Fruit fly (Drosophila melanogaster) whole organism, wandering third instar larva: ENCODE results near the gene mRpL32.

Source experiments
- Abd-B ChIP-seq: fragments of >200 bp; optimal IDR thresholded peaks from 2 replicates; lab custom pipeline; 2017; ENCODE audit warnings: missing biosample characterization, missing genetic modification characterization
- CG32264 ChIP-seq: fragments of 200-800 bp; sonication (Bioruptor generic); optimal IDR thresholded peaks from 2 replicates; lab custom pipeline; 2016; ENCODE audit warnings: missing biosample characterization, missing genetic modification characterization
- Dfd ChIP-seq: fragments of >200 bp; optimal IDR thresholded peaks from 2 replicates; lab custom pipeline; 2017; ENCODE audit warnings: missing biosample characterization, missing genetic modification characterization
- Dif ChIP-seq: fragments of 200-275, 200-300 bp; sonication (Bioruptor generic); optimal IDR thresholded peaks from 2 replicates; lab custom pipeline; 2018; ENCODE audit warnings: missing biosample characterization, missing genetic modification characterization; ENCODE audit not compliant: partially characterized antibody
- GATAd ChIP-seq: sonication (Bioruptor generic); optimal IDR thresholded peaks from 2 replicates; lab custom pipeline; 2016; ENCODE audit warnings: missing biosample characterization, missing genetic modification characterization
- HLH106 ChIP-seq: fragments of 200-800 bp; optimal IDR thresholded peaks from 3 replicates; lab custom pipeline; 2019; ENCODE audit warnings: missing biosample characterization, mild to moderate bottlenecking, missing genetic modification characterization, moderate library complexity
- Hnf4 ChIP-seq: fragments of 200-800 bp; sonication (Bioruptor generic); optimal IDR thresholded peaks from 2 replicates; lab custom pipeline; 2016; ENCODE audit warnings: missing biosample characterization, mild to moderate bottlenecking, missing genetic modification characterization
- Hr78 ChIP-seq: fragments of >200 bp; optimal IDR thresholded peaks from 2 replicates; lab custom pipeline; 2017; ENCODE audit warnings: missing biosample characterization, missing genetic modification characterization
- Hr83 ChIP-seq: fragments of 200-300 bp; sonication (Bioruptor generic); optimal IDR thresholded peaks from 2 replicates; lab custom pipeline; 2016; ENCODE audit warnings: missing biosample characterization, mild to moderate bottlenecking, missing genetic modification characterization, moderate library complexity; ENCODE audit not compliant: poor library complexity, severe bottlenecking
- Jra ChIP-seq: sonication (Bioruptor generic); optimal IDR thresholded peaks from 2 replicates; lab custom pipeline; 2016; ENCODE audit warnings: missing biosample characterization, missing genetic modification characterization
- Mio ChIP-seq: sonication (Bioruptor generic); optimal IDR thresholded peaks from 2 replicates; lab custom pipeline; 2016; ENCODE audit warnings: missing biosample characterization, missing genetic modification characterization
- OdsH ChIP-seq: fragments of 200-800 bp; sonication (Bioruptor generic); optimal IDR thresholded peaks from 2 replicates; lab custom pipeline; 2016; ENCODE audit warnings: missing biosample characterization, mild to moderate bottlenecking, missing genetic modification characterization
- Rel ChIP-seq, 2 experiments: fragments of 200-800 bp; sonication (Bioruptor generic) in 1 of 2; optimal IDR thresholded peaks; 2 replicates in 1 of 2; 3 replicates in 1 of 2; lab custom pipeline; 2016 to 2019; ENCODE audit warnings: mild to moderate bottlenecking in 2 of 2, missing biosample characterization in 2 of 2, missing genetic modification characterization in 2 of 2, moderate library complexity in 1 of 2
- Vsx2 ChIP-seq: fragments of 200-300, 225-300 bp; sonication (Bioruptor generic); optimal IDR thresholded peaks from 2 replicates; lab custom pipeline; 2018; ENCODE audit warnings: missing biosample characterization, missing genetic modification characterization; ENCODE audit not compliant: partially characterized antibody
- brk ChIP-seq: fragments of 200-800 bp; sonication (Bioruptor generic); optimal IDR thresholded peaks from 2 replicates; lab custom pipeline; 2016; ENCODE audit warnings: missing biosample characterization, mild to moderate bottlenecking, missing genetic modification characterization
- dl ChIP-seq, 2 experiments: fragments of 175-275, 200-275 bp in 1 of 2; fragments of 200-275 bp in 1 of 2; sonication (Bioruptor generic); optimal IDR thresholded peaks; lab custom pipeline; 2018; ENCODE audit warnings: mild to moderate bottlenecking in 2 of 2, missing biosample characterization in 2 of 2, missing genetic modification characterization in 2 of 2, moderate library complexity in 2 of 2; ENCODE audit not compliant: partially characterized antibody in 2 of 2, insufficient read depth in 1 of 2
- dmrt93B ChIP-seq: fragments of 200-800 bp; sonication (Bioruptor generic); optimal IDR thresholded peaks from 2 replicates; lab custom pipeline; 2018; ENCODE audit warnings: missing biosample characterization, mild to moderate bottlenecking, missing genetic modification characterization
- dsf ChIP-seq: sonication (Bioruptor generic); optimal IDR thresholded peaks from 2 replicates; lab custom pipeline; 2016; ENCODE audit warnings: missing biosample characterization, missing genetic modification characterization, borderline replicate concordance
- ey ChIP-seq: fragments of 200-800 bp; sonication (Bioruptor generic); optimal IDR thresholded peaks from 2 replicates; lab custom pipeline; 2016; ENCODE audit warnings: missing biosample characterization, missing genetic modification characterization
- foxo ChIP-seq, 2 experiments: fragments of 200-800 bp; sonication (Bioruptor generic); optimal IDR thresholded peaks; 2 replicates in 1 of 2; 3 replicates in 1 of 2; lab custom pipeline; 2016 to 2017; ENCODE audit warnings: missing biosample characterization in 2 of 2, missing genetic modification characterization in 2 of 2
- fru ChIP-seq: fragments of 200-800 bp; sonication (Bioruptor generic); optimal IDR thresholded peaks from 3 replicates; lab custom pipeline; 2016; ENCODE audit warnings: missing biosample characterization, mild to moderate bottlenecking, missing genetic modification characterization
- h ChIP-seq: fragments of 200-800 bp; sonication (Bioruptor generic); optimal IDR thresholded peaks from 3 replicates; lab custom pipeline; 2016; ENCODE audit warnings: missing biosample characterization, mild to moderate bottlenecking, missing genetic modification characterization
- lola ChIP-seq: fragments of >200 bp; optimal IDR thresholded peaks from 2 replicates; lab custom pipeline; 2017; ENCODE audit warnings: missing biosample characterization, missing genetic modification characterization
- pan ChIP-seq: fragments of >200 bp; optimal IDR thresholded peaks from 2 replicates; lab custom pipeline; 2017
- psq ChIP-seq: fragments of 200-800 bp; sonication (Bioruptor generic); optimal IDR thresholded peaks from 3 replicates; lab custom pipeline; 2017; ENCODE audit warnings: missing biosample characterization, mild to moderate bottlenecking, missing genetic modification characterization, moderate library complexity
- sage ChIP-seq: fragments of 200-800 bp; sonication (Bioruptor generic); optimal IDR thresholded peaks from 2 replicates; lab custom pipeline; 2016; ENCODE audit warnings: missing biosample characterization, mild to moderate bottlenecking, missing genetic modification characterization
- sv ChIP-seq: fragments of 200-800 bp; sonication (Bioruptor generic); optimal IDR thresholded peaks from 3 replicates; lab custom pipeline; 2016; ENCODE audit warnings: missing biosample characterization, missing genetic modification characterization
- tai ChIP-seq: sonication (Bioruptor generic); optimal IDR thresholded peaks from 2 replicates; lab custom pipeline; 2016; ENCODE audit warnings: missing biosample characterization, missing genetic modification characterization
- woc ChIP-seq: sonication (Bioruptor generic); optimal IDR thresholded peaks from 2 replicates; lab custom pipeline; 2016; ENCODE audit warnings: missing biosample characterization, mild to moderate bottlenecking, missing genetic modification characterization

The mRpL32 gene

DNA sequence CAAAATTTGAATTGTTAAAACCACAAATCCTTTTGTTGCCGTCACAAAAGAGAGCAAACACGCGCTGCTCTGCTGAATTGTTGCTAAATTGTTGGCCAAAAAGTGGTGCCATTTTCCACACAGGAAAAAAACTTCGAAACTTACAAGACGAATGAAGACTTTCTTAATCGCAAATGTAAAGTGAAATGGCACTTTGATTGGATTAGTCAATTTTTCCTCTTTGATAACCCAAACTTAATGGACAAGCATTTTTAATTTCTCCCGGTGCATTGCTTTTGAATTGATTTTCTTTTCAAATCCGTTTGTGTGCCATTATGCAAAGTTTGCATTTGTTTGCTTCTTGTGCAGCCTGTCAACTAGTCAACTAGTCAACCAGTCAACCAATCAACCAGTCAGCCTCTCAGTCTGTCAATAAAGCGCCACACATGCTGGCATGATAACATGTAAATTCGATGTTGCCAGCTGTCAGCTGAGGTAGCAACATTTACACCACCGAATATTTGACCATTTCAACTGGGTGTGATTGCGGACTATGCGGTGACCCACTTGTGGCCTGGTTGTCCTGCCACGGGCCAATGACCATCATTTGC, 9.5 kb upstream of the mRpL32 start:
- no peak for TF ChIP-seq Mio
- TF ChIP-seq pan (lab: Kevin White, UChicago), result no peak
- no peak for TF ChIP-seq GATAd (GFP tag; lab: Kevin White, UChicago)
- no peak for TF ChIP-seq tai (GFP tag; lab: Kevin White, UChicago)
- no peak for TF ChIP-seq Jra
- TF ChIP-seq CG32264 (GFP tag; lab: Kevin White, UChicago), result no peak
- no peak for TF ChIP-seq Hr78
- no peak for TF ChIP-seq Hnf4
- no peak for TF ChIP-seq sage (GFP tag; lab: Kevin White, UChicago)
- TF ChIP-seq Dif (GFP tag; lab: Kevin White, UChicago), result no peak
- TF ChIP-seq dmrt93B, result no peak
- TF ChIP-seq Hr83 (GFP tag; lab: Kevin White, UChicago), result no peak
- no peak for TF ChIP-seq Abd-B (GFP tag; lab: Kevin White, UChicago)
- no peak for TF ChIP-seq dsf
- TF ChIP-seq ey, result no peak
- no peak for TF ChIP-seq OdsH (GFP tag; lab: Kevin White, UChicago)
- TF ChIP-seq dl (GFP tag; optimal IDR thresholded peaks at IDR 0.05; lab: Kevin White, UChicago; ENCODE audit: insufficient read depth in 1 of 2, partially characterized antibody in 2 of 2), result no peak
- no peak for TF ChIP-seq h
- no peak for TF ChIP-seq sv (GFP tag; lab: Kevin White, UChicago)
- no peak for TF ChIP-seq Vsx2 (GFP tag; lab: Kevin White, UChicago)
- TF ChIP-seq, all 38 proteins: peak for 0

DNA sequence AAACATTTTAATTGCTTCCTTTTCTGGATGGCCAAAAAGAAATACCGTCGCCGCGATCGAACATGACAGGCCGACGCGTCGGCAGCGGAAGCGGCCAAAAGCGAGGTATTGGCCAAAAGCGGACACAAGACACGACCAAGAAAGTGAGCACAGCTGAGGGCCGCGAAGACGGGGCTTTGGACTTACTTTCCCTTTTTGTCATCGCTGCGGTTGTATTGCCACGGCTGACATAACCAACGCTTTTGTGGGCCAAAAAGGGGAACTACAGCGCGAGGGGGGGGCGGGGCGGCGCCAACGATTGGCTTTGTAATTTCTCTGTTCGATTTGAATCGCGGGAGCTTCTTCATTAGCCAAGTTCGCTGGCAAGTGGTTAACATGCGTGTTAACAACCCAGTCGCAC, 6.9 kb upstream of the mRpL32 start:
- no peak for TF ChIP-seq brk (GFP tag; lab: Kevin White, UChicago)
- TF ChIP-seq lola (GFP tag; lab: Kevin White, UChicago), result no peak
- no peak for TF ChIP-seq dsf
- no peak for TF ChIP-seq Jra
- TF ChIP-seq psq (GFP tag; lab: Kevin White, UChicago), result no peak
- TF ChIP-seq Dif (GFP tag; lab: Kevin White, UChicago), result no peak
- TF ChIP-seq pan (lab: Kevin White, UChicago), result no peak
- no peak for TF ChIP-seq sv (GFP tag; lab: Kevin White, UChicago)
- TF ChIP-seq foxo (GFP tag; optimal IDR thresholded peaks at IDR 0.05; lab: Kevin White, UChicago), result no peak
- no peak for TF ChIP-seq GATAd (GFP tag; lab: Kevin White, UChicago)
- no peak for TF ChIP-seq sage (GFP tag; lab: Kevin White, UChicago)
- no peak for TF ChIP-seq fru (GFP tag; lab: Kevin White, UChicago)
- no peak for TF ChIP-seq dmrt93B
- no peak for TF ChIP-seq woc (GFP tag; lab: Kevin White, UChicago)

DNA sequence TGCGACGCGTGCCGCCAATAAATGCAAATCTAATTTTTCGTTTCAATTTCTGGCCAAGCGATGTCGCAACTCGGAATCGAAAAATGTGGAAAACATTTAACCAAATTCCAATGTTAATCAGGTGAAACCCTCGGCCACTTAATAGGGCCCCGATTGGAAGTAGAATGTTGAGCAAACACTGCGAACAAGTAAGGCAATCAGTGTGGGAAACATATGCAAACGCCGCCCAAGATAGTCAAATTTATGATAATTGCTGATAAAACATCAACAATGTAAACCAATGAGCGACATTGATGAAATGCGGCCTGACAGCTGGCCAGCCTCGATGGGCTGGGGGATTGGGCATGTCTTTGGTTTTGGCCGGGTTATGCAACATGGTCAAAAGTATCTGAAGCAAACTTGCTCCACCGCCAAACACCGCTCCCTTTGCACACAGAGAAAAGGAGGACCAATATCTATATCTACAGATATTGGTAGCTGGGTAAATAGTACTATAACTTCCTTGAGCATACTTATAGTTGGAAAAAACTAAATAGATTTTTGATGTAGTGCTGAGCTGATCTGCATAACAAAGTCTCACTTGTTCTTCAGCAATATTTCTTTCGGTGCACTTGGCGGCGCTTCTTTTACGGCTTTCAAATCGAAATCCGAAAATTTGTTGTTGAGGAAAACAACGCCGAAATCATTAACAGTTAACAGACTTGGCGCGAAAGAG, 5.2 kb upstream of the mRpL32 start:
- peak; percentile 37 for TF ChIP-seq fru (GFP tag; lab: Kevin White, UChicago)
- peak; percentile 13 for TF ChIP-seq h
- peak; percentile 21 for TF ChIP-seq sv (GFP tag; lab: Kevin White, UChicago)
- peak in 1 of 2 experiments; percentile 15 for TF ChIP-seq foxo (GFP tag; optimal IDR thresholded peaks at IDR 0.05; lab: Kevin White, UChicago)
- TF ChIP-seq HLH106 (tag; lab: Kevin White, UChicago), result peak; percentile 29
- no peak for TF ChIP-seq brk (GFP tag; lab: Kevin White, UChicago)

DNA sequence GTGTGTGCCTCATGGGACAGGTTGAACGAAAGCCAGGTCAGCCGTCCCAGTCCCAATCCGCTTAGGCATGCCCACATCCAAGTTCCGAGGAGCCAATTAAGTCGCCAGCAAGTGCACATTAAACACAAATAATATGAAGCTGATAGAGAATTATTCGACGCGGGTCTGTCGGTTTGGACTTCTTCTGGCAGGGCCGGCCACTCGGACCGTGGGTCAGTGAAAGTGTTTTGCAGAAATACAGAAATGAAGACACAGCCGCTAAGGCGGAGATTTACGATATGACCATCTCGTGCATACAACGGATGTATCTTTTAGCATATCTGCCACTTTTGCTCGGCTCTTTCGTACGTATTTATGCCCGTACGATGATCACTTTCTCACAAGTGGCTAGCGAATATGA, 4.4 kb upstream of the mRpL32 start:
- no peak for TF ChIP-seq Dfd (GFP tag; lab: Kevin White, UChicago)
- TF ChIP-seq Jra, result no peak
- no peak for TF ChIP-seq sv (GFP tag; lab: Kevin White, UChicago)
- TF ChIP-seq Hr78, result no peak
- no peak for TF ChIP-seq GATAd (GFP tag; lab: Kevin White, UChicago)
- TF ChIP-seq Rel (GFP tag; optimal IDR thresholded peaks at IDR 0.05; lab: Kevin White, UChicago), result no peak
- TF ChIP-seq Rel (tag; optimal IDR thresholded peaks at IDR 0.05; lab: Kevin White, UChicago), result no peak
- TF ChIP-seq OdsH (GFP tag; lab: Kevin White, UChicago), result no peak
